Fruit fly (Drosophila melanogaster) whole organism, adult: ENCODE results near the gene Mst89B.

Source experiments
- CG11617 ChIP-seq: fragments of 200-800 bp; sonication (Bioruptor generic); optimal IDR thresholded peaks from 2 replicates; lab custom pipeline; 2017; ENCODE audit warnings: mild to moderate bottlenecking, missing biosample characterization, missing genetic modification reagents, missing genetic modification characterization
- CG12768 ChIP-seq: fragments of 200-800 bp; sonication (Bioruptor generic); optimal IDR thresholded peaks from 2 replicates; lab custom pipeline; 2017; ENCODE audit warnings: missing biosample characterization, missing genetic modification characterization, mild to moderate bottlenecking, moderate library complexity, missing genetic modification reagents
- CG1620 ChIP-seq: fragments of 200-800 bp; sonication (Bioruptor generic); optimal IDR thresholded peaks from 2 replicates; lab custom pipeline; 2016; ENCODE audit warnings: missing biosample characterization, missing genetic modification characterization
- CG33017 ChIP-seq: fragments of 200-800 bp; sonication (Bioruptor generic); optimal IDR thresholded peaks from 2 replicates; lab custom pipeline; 2018; ENCODE audit warnings: missing biosample characterization, mild to moderate bottlenecking, missing genetic modification characterization, moderate library complexity
- CG5204 ChIP-seq: fragments of 200-800 bp; sonication (Bioruptor generic); optimal IDR thresholded peaks from 2 replicates; lab custom pipeline; 2016; ENCODE audit warnings: missing biosample characterization, missing genetic modification characterization
- CG7045 ChIP-seq: fragments of 200-800 bp; sonication (Bioruptor generic); optimal IDR thresholded peaks from 2 replicates; lab custom pipeline; 2017; ENCODE audit warnings: missing biosample characterization, mild to moderate bottlenecking, missing genetic modification characterization
- CG7101 ChIP-seq: fragments of 200-800 bp; sonication (Bioruptor generic); optimal IDR thresholded peaks from 2 replicates; lab custom pipeline; 2018; ENCODE audit warnings: missing biosample characterization, mild to moderate bottlenecking, missing genetic modification characterization, moderate library complexity
- Clk ChIP-seq: fragments of 200-800 bp; sonication (Bioruptor generic); optimal IDR thresholded peaks from 2 replicates; lab custom pipeline; 2017; ENCODE audit warnings: missing biosample characterization, missing genetic modification characterization
- Crg-1 ChIP-seq: fragments of 200-800 bp; sonication (Bioruptor generic); optimal IDR thresholded peaks from 2 replicates; lab custom pipeline; 2016; ENCODE audit warnings: missing biosample characterization, missing genetic modification characterization
- cnc ChIP-seq, 2 experiments: fragments of >200 bp; optimal IDR thresholded peaks; 2 replicates each; lab custom pipeline; 2017
- kay ChIP-seq: fragments of 200-800 bp; sonication (Bioruptor generic); peaks from one replicate; lab custom pipeline; 2016; ENCODE audit warnings: missing biosample characterization, missing genetic modification characterization, borderline replicate concordance
- ovo ChIP-seq: fragments of 200-800 bp; sonication (Bioruptor generic); optimal IDR thresholded peaks from 2 replicates; lab custom pipeline; 2016; ENCODE audit warnings: missing biosample characterization, missing genetic modification characterization
- tj ChIP-seq: fragments of 200-800 bp; sonication (Bioruptor generic); optimal IDR thresholded peaks from 3 replicates; lab custom pipeline; 2017; ENCODE audit warnings: missing biosample characterization, mild to moderate bottlenecking, missing genetic modification characterization, moderate library complexity

- no peak for TF ChIP-seq CG33017
- no peak for TF ChIP-seq CG5204
- no peak for TF ChIP-seq CG7045
- TF ChIP-seq Clk (GFP tag; lab: Kevin White, UChicago): no peak
- TF ChIP-seq kay (GFP tag; lab: Kevin White, UChicago): no peak
- TF ChIP-seq tj (GFP tag; lab: Kevin White, UChicago): no peak
- no peak for TF ChIP-seq CG11617 (GFP tag; lab: Kevin White, UChicago)
- TF ChIP-seq Crg-1: no peak
- TF ChIP-seq ovo (GFP tag; lab: Kevin White, UChicago): no peak
- TF ChIP-seq CG1620: no peak
- no peak for TF ChIP-seq cnc (optimal IDR thresholded peaks at IDR 0.05; lab: Kevin White, UChicago)
- no peak for TF ChIP-seq CG12768 (GFP tag; lab: Kevin White, UChicago)
- TF ChIP-seq CG7101: no peak
These were observed at the start of gene Mst89B for dm6 chr3R:16266712-16267111.
